Worm (Caenorhabditis elegans) whole organism, L1 larva: ENCODE data around the gene nas-22.

Experiments
- alr-1 ChIP-seq: fragments of 200-800 bp; sonication (Bioruptor generic); optimal IDR thresholded peaks from 2 replicates; lab custom pipeline; 2018; ENCODE audit warnings: borderline replicate concordance, mild to moderate bottlenecking, missing genetic modification characterization, missing compliant biosample characterization
- ama-1 ChIP-seq: fragments of 150-350 bp; optimal IDR thresholded peaks from 2 replicates; lab custom pipeline; 2014
- ces-1 ChIP-seq: fragments of 150-350 bp; optimal IDR thresholded peaks from 2 replicates; lab custom pipeline; 2014; ENCODE audit warnings: missing biosample characterization, missing genetic modification reagents, missing genetic modification characterization
- lin-13 ChIP-seq: fragments of 150-350 bp; optimal IDR thresholded peaks from 2 replicates; lab custom pipeline; 2014; ENCODE audit warnings: missing biosample characterization, missing genetic modification reagents, missing genetic modification characterization
- lir-3 ChIP-seq: sonication (generic microtip); optimal IDR thresholded peaks from 2 replicates; lab custom pipeline; 2016; ENCODE audit warnings: mild to moderate bottlenecking, missing genetic modification characterization, moderate library complexity, missing compliant biosample characterization; ENCODE audit not compliant: poor library complexity
- nhr-11 ChIP-seq: fragments of 150-350 bp; optimal IDR thresholded peaks from 2 replicates; lab custom pipeline; 2014; ENCODE audit warnings: missing biosample characterization, missing genetic modification characterization
- nhr-237 ChIP-seq: fragments of 150-350 bp; optimal IDR thresholded peaks from 2 replicates; lab custom pipeline; 2014; ENCODE audit warnings: missing biosample characterization, missing genetic modification characterization
- pqm-1 ChIP-seq: sonication (generic microtip); optimal IDR thresholded peaks from 3 replicates; lab custom pipeline; 2017; ENCODE audit warnings: missing biosample characterization, missing genetic modification characterization

- TF ChIP-seq ces-1 (no peak), alr-1 (no peak), nhr-11 (no peak), pqm-1 (tag; lab: Kevin White, UChicago) (no peak), nhr-237 (tag; lab: Kevin White, UChicago) (no peak), lir-3 (tag; lab: Kevin White, UChicago) (no peak), ama-1 (lab: Kevin White, UChicago) (no peak), lin-13 (GFP tag; lab: Kevin White, UChicago) (no peak)
These were observed 13.8 kb downstream of the nas-22 start for ce11 chrV:11488288-11488687.
